Worm (Caenorhabditis elegans) whole organism, L4 larva: ENCODE data around the gene R05A10.4.

Experiments used
- ama-1 ChIP-seq: fragments of 150-350 bp; optimal IDR thresholded peaks from 2 replicates; lab custom pipeline; 2014; ENCODE audit warnings: inconsistent platforms, mixed read lengths
- nhr-77 ChIP-seq: fragments of 150-350 bp; optimal IDR thresholded peaks from 2 replicates; lab custom pipeline; 2014; ENCODE audit warnings: missing biosample characterization, missing genetic modification characterization

- TF ChIP-seq ama-1 (no peak), nhr-77 (no peak)
Measured at ce11 chrIV:14131770-14132169, 40.5 kb upstream of the R05A10.4 start, which contains the start of gene srz-59.
